Worm (Caenorhabditis elegans) whole organism, young adult: ENCODE results near the gene clik-2.

Experiments
- B0336.3 ChIP-seq: fragments of 200-800 bp; sonication (Bioruptor generic); IDR thresholded peaks from 2 replicates; pipeline ENCODE4 v1.3.6; 2022; ENCODE audit warnings: missing genetic modification characterization, missing compliant biosample characterization
- F55B11.4 ChIP-seq: sonication (generic microtip); optimal IDR thresholded peaks from 2 replicates; lab custom pipeline; 2016; ENCODE audit warnings: missing compliant biosample characterization, missing genetic modification characterization, borderline replicate concordance; ENCODE audit not compliant: insufficient read depth
- ama-1 ChIP-seq, 3 experiments: fragments of 150-350 bp in 1 of 3; sonication (generic microtip) in 2 of 3; optimal IDR thresholded peaks; 2 replicates each; lab custom pipeline; 2014 to 2018; ENCODE audit warnings: missing biosample characterization in 2 of 3, missing genetic modification characterization in 2 of 3, missing genetic modification reagents in 2 of 3
- ceh-58 ChIP-seq: fragments of 200-800 bp; sonication (Bioruptor generic); IDR thresholded peaks from 2 replicates; pipeline ENCODE4 v1.3.6; 2022; ENCODE audit warnings: missing genetic modification characterization, missing compliant biosample characterization
- ceh-91 ChIP-seq: fragments of 200-800 bp; sonication (Bioruptor generic); IDR thresholded peaks from 2 replicates; pipeline ENCODE4 v1.3.6; 2022; ENCODE audit warnings: missing genetic modification reagents, missing genetic modification characterization, missing compliant biosample characterization
- fkh-3 ChIP-seq: sonication (generic microtip); optimal IDR thresholded peaks from 2 replicates; lab custom pipeline; 2016; ENCODE audit warnings: mild to moderate bottlenecking, missing genetic modification characterization, missing compliant biosample characterization
- hrde-1 ChIP-seq: sonication (generic microtip); optimal IDR thresholded peaks from 2 replicates; lab custom pipeline; 2016; ENCODE audit warnings: missing genetic modification characterization, mild to moderate bottlenecking, missing compliant biosample characterization, moderate library complexity, missing genotype, missing genetic modification reagents, borderline replicate concordance
- let-607 ChIP-seq, 2 experiments: fragments of 200-800 bp in 1 of 2; sonication (Bioruptor generic) in 1 of 2; sonication (generic microtip) in 1 of 2; optimal IDR thresholded peaks; 2 replicates each; lab custom pipeline; 2016 to 2018; ENCODE audit warnings: mild to moderate bottlenecking in 2 of 2, missing compliant biosample characterization in 2 of 2, missing genetic modification characterization in 2 of 2, moderate library complexity in 2 of 2, missing genotype in 1 of 2
- lin-40 ChIP-seq: sonication (generic microtip); optimal IDR thresholded peaks from 2 replicates; lab custom pipeline; 2016; ENCODE audit warnings: missing genetic modification characterization, mild to moderate bottlenecking, missing compliant biosample characterization, missing genotype, missing genetic modification reagents
- nhr-120 ChIP-seq: fragments of 200-800 bp; sonication (Bioruptor generic); IDR thresholded peaks from 2 replicates; pipeline ENCODE4 v1.3.6; 2022; ENCODE audit warnings: missing genetic modification characterization, missing compliant biosample characterization
- tbx-9 ChIP-seq: sonication (generic microtip); optimal IDR thresholded peaks from 2 replicates; lab custom pipeline; 2016; ENCODE audit warnings: borderline replicate concordance, missing genetic modification characterization, inconsistent platforms, missing compliant biosample characterization
- unc-130 ChIP-seq: sonication (generic microtip); optimal IDR thresholded peaks from 2 replicates; lab custom pipeline; 2016; ENCODE audit warnings: missing genetic modification reagents, missing genetic modification characterization, missing compliant biosample characterization
- unc-62 ChIP-seq: fragments of 150-350 bp; optimal IDR thresholded peaks from 2 replicates; lab custom pipeline; 2014; ENCODE audit warnings: missing biosample characterization, missing genetic modification reagents, missing genetic modification characterization
- zfh-2 ChIP-seq: fragments of 200-800 bp; sonication (Bioruptor generic); conservative IDR thresholded peaks from 2 replicates; pipeline ENCODE4 v1.3.6; 2022; ENCODE audit warnings: missing genetic modification reagents, missing genetic modification characterization, missing compliant biosample characterization

DNA sequence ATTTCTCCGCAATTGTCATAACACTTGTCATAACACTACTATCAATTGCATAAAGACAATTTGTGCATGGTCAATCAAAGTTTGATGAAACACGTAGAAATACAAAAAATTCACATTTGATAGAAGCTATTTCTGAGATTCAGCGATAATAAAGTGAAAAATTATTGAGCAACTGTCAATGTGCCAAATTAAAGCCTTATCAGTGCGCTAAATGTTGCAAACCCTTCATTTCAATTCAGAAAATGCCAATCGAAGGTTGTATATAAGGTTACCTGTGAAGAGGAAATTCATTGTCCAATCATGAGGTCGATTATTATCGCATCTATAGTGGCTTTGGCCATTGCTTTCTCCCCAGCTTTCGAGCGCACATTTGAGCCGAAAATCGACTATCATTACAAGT lies 38.6 kb upstream of the clik-2 start, which contains the start of gene vit-1:
- TF ChIP-seq ceh-58 (GFP tag; lab: Robert Waterston, UW) (no peak), let-607 (tag; optimal IDR thresholded peaks at IDR 0.05; lab: Kevin White, UChicago) (peak; percentile 11 to 30), unc-130 (GFP tag; lab: Kevin White, UChicago) (no peak), unc-62 (GFP tag; lab: Kevin White, UChicago) (no peak), B0336.3 (GFP tag; lab: Robert Waterston, UW) (no peak), lin-40 (tag; lab: Kevin White, UChicago) (no peak), F55B11.4 (tag; lab: Kevin White, UChicago) (no peak), ama-1 (optimal IDR thresholded peaks at IDR 0.05; lab: Kevin White, UChicago) (no peak), ama-1 (GFP tag; optimal IDR thresholded peaks at IDR 0.05; lab: Kevin White, UChicago) (no peak), zfh-2 (no peak), tbx-9 (tag; lab: Kevin White, UChicago) (no peak), ceh-91 (GFP tag; lab: Robert Waterston, UW) (no peak), fkh-3 (tag; lab: Kevin White, UChicago) (no peak), hrde-1 (tag; lab: Kevin White, UChicago) (no peak), nhr-120 (GFP tag; lab: Robert Waterston, UW) (no peak)
